Worm (Caenorhabditis elegans) whole organism, L4/young adult: Measurements from ENCODE around the gene T04A8.13.
A peak's percentile ranks its signal among the peaks of the same experiment; 100 is the strongest.

Experiments
- W03F9.2 ChIP-seq: fragments of 150-350 bp; optimal IDR thresholded peaks from 2 replicates; lab custom pipeline; 2014; ENCODE audit warnings: missing biosample characterization, missing genetic modification characterization
- dao-5 ChIP-seq: sonication (generic microtip); optimal IDR thresholded peaks from 2 replicates; lab custom pipeline; 2016; ENCODE audit warnings: missing genotype, missing genetic modification characterization, moderate library complexity, missing compliant biosample characterization
- him-1 ChIP-seq: sonication (generic microtip); optimal IDR thresholded peaks from 2 replicates; lab custom pipeline; 2016; ENCODE audit warnings: missing genotype, missing genetic modification reagents, missing genetic modification characterization, missing compliant biosample characterization

The T04A8.13 gene

ce11 chrIII:4689595-4689994 lies 17.2 kb upstream of the T04A8.13 start:
- TF ChIP-seq him-1 (tag; lab: Kevin White, UChicago) (peak; percentile 63), W03F9.2 (tag; lab: Kevin White, UChicago) (peak; percentile 36), dao-5 (peak; percentile 84)

ce11 chrIII:4693281-4693680 lies 13.5 kb upstream of the T04A8.13 start, which contains the start of gene nifk-1:
nifk-1 (minus strand) TSS chrIII:4693307.
- TF ChIP-seq W03F9.2 (tag; lab: Kevin White, UChicago) (peak; percentile 87), dao-5 (no peak)

ce11 chrIII:4693695-4694094 lies 13.1 kb upstream of the T04A8.13 start, which contains the start of gene T04A8.8:
T04A8.8 (plus strand) TSS chrIII:4693995.
- TF ChIP-seq dao-5 = no peak
- no peak for TF ChIP-seq W03F9.2 (tag; lab: Kevin White, UChicago)
- TF ChIP-seq him-1 (tag; lab: Kevin White, UChicago) = no peak

ce11 chrIII:4695057-4695456 lies 11.7 kb upstream of the T04A8.13 start, which contains the start of gene T04A8.7:
T04A8.7 (plus strand) TSS chrIII:4695357.
- TF ChIP-seq him-1 (tag; lab: Kevin White, UChicago) (no peak), W03F9.2 (tag; lab: Kevin White, UChicago) (no peak), dao-5 (no peak)

- TF ChIP-seq W03F9.2 (tag; lab: Kevin White, UChicago) (no peak), dao-5 (no peak), him-1 (tag; lab: Kevin White, UChicago) (no peak)
Measured at ce11 chrIII:4696903-4697302, 9.9 kb upstream of the T04A8.13 start.

- no peak for TF ChIP-seq him-1 (tag; lab: Kevin White, UChicago)
- TF ChIP-seq dao-5 = no peak
- no peak for TF ChIP-seq W03F9.2 (tag; lab: Kevin White, UChicago)
Measured at ce11 chrIII:4697819-4698218, 9.0 kb upstream of the T04A8.13 start, which contains the start of gene dnj-18. dnj-18 (plus strand) TSS chrIII:4698119.

ce11 chrIII:4699922-4700321 lies 6.9 kb upstream of the T04A8.13 start, which contains the start of gene sel-13:
sel-13 (minus strand) TSS chrIII:4700224.
- no peak for TF ChIP-seq W03F9.2 (tag; lab: Kevin White, UChicago)
- no peak for TF ChIP-seq dao-5

- TF ChIP-seq dao-5 = no peak
- TF ChIP-seq W03F9.2 (tag; lab: Kevin White, UChicago) = peak; percentile 35
- no peak for TF ChIP-seq him-1 (tag; lab: Kevin White, UChicago)
Measured at ce11 chrIII:4703932-4704454, 2.8 kb upstream of the T04A8.13 start, which contains the start of the genes clp-2 and mrpl-16. clp-2 (minus strand) TSS chrIII:4704025. mrpl-16 (plus strand) TSS chrIII:4704404.

- no peak for TF ChIP-seq W03F9.2 (tag; lab: Kevin White, UChicago)
- TF ChIP-seq dao-5 = no peak
- TF ChIP-seq him-1 (tag; lab: Kevin White, UChicago) = no peak
Measured at ce11 chrIII:4705207-4705606, 1.6 kb upstream of the T04A8.13 start, which contains the start of gene pgap-2. pgap-2 (plus strand) TSS chrIII:4705507.

- no peak for TF ChIP-seq him-1 (tag; lab: Kevin White, UChicago)
- no peak for TF ChIP-seq W03F9.2 (tag; lab: Kevin White, UChicago)
- no peak for TF ChIP-seq dao-5
Measured at ce11 chrIII:4708909-4709308, 2.1 kb downstream of the T04A8.13 start, which contains the start of gene T04A8.18. T04A8.18 (plus strand) TSS chrIII:4709209.

ce11 chrIII:4715088-4715487 lies 8.3 kb downstream of the T04A8.13 start, which contains the start of gene him-18:
him-18 (minus strand) TSS chrIII:4715188.
- TF ChIP-seq dao-5 (no peak), him-1 (tag; lab: Kevin White, UChicago) (no peak), W03F9.2 (tag; lab: Kevin White, UChicago) (no peak)

- no peak for TF ChIP-seq W03F9.2 (tag; lab: Kevin White, UChicago)
Measured at ce11 chrIII:4720620-4721227, 13.9 kb downstream of the T04A8.13 start, which contains the start of gene emb-5. emb-5 (minus strand) TSS chrIII:4720670.

- TF ChIP-seq W03F9.2 (tag; lab: Kevin White, UChicago) (no peak), him-1 (tag; lab: Kevin White, UChicago) (peak; percentile 70), dao-5 (no peak)
Measured at ce11 chrIII:4721750-4722149, 15.0 kb downstream of the T04A8.13 start, which contains the start of gene acy-1. acy-1 (plus strand) TSS chrIII:4722095.

- TF ChIP-seq W03F9.2 (tag; lab: Kevin White, UChicago) = no peak
- peak; percentile 13 for TF ChIP-seq him-1 (tag; lab: Kevin White, UChicago)
Measured at ce11 chrIII:4723922-4724321, 17.1 kb downstream of the T04A8.13 start.
